Fruit fly (Drosophila melanogaster) whole organism, embryonic: ENCODE results near the gene CG7627.
A peak's percentile ranks its signal among the peaks of the same experiment; 100 is the strongest.

Experiments used
- Ada2b ChIP-seq: fragments of 200-800 bp; sonication (Bioruptor generic); IDR thresholded peaks from 2 replicates; pipeline ENCODE4 v1.3.6; 2022; ENCODE audit warnings: missing biosample characterization, missing genetic modification characterization
- CG10267 ChIP-seq: fragments of 200-800 bp; sonication (Bioruptor generic); optimal IDR thresholded peaks from 2 replicates; lab custom pipeline; 2018; ENCODE audit warnings: missing biosample characterization, mild to moderate bottlenecking, missing genetic modification characterization, moderate library complexity
- CG11398 ChIP-seq: fragments of 200-800 bp; sonication (Bioruptor generic); optimal IDR thresholded peaks from 2 replicates; lab custom pipeline; 2016; ENCODE audit warnings: missing biosample characterization, missing genetic modification characterization
- CG12219 ChIP-seq: fragments of 200-800 bp; sonication (Bioruptor generic); optimal IDR thresholded peaks from 3 replicates; lab custom pipeline; 2018; ENCODE audit warnings: missing biosample characterization, mild to moderate bottlenecking, missing genetic modification characterization
- CG13894 ChIP-seq: fragments of 200-800 bp; sonication (Bioruptor generic); optimal IDR thresholded peaks from 3 replicates; lab custom pipeline; 2018; ENCODE audit warnings: missing biosample characterization, mild to moderate bottlenecking, missing genetic modification characterization, moderate library complexity
- CG14441 ChIP-seq: fragments of 200-800 bp; sonication (Bioruptor generic); IDR thresholded peaks from 2 replicates; pipeline ENCODE4 v1.3.6; 2022; ENCODE audit warnings: missing biosample characterization, missing genetic modification characterization
- CG14667 ChIP-seq: fragments of 200-800 bp; sonication (Bioruptor generic); IDR thresholded peaks from 2 replicates; pipeline ENCODE4 v1.3.6; 2022; ENCODE audit warnings: missing biosample characterization, missing genetic modification characterization
- CG15269 ChIP-seq: fragments of 200-800 bp; sonication (Bioruptor generic); optimal IDR thresholded peaks from 2 replicates; lab custom pipeline; 2018; ENCODE audit warnings: missing biosample characterization, mild to moderate bottlenecking, missing genetic modification characterization, moderate library complexity
- CG15514 ChIP-seq: fragments of 200-800 bp; sonication (Bioruptor generic); optimal IDR thresholded peaks from 3 replicates; lab custom pipeline; 2017; ENCODE audit warnings: missing biosample characterization, missing genetic modification characterization, mild to moderate bottlenecking, moderate library complexity, missing genetic modification reagents
- CG2875 ChIP-seq: fragments of 200-800 bp; sonication (Bioruptor generic); optimal IDR thresholded peaks from 2 replicates; lab custom pipeline; 2017; ENCODE audit warnings: missing biosample characterization, mild to moderate bottlenecking, missing genetic modification characterization, missing genetic modification reagents
- CG3281 ChIP-seq: fragments of 200-800 bp; sonication (Bioruptor generic); optimal IDR thresholded peaks from 3 replicates; lab custom pipeline; 2017; ENCODE audit warnings: missing biosample characterization, mild to moderate bottlenecking, missing genetic modification characterization
- CG34224 ChIP-seq: fragments of 200-800 bp; sonication (Bioruptor generic); IDR thresholded peaks from 3 replicates; pipeline ENCODE4 v1.3.6; 2022; ENCODE audit warnings: missing biosample characterization, missing genetic modification characterization; ENCODE audit not compliant: partially characterized antibody
- CG34376 ChIP-seq: fragments of 200-800 bp; sonication (Bioruptor generic); optimal IDR thresholded peaks from 2 replicates; lab custom pipeline; 2018; ENCODE audit warnings: missing biosample characterization, mild to moderate bottlenecking, missing genetic modification characterization
- CG4617 ChIP-seq: fragments of 200-800 bp; sonication (Bioruptor generic); optimal IDR thresholded peaks from 3 replicates; lab custom pipeline; 2016; ENCODE audit warnings: missing biosample characterization, missing genetic modification characterization, borderline replicate concordance
- CG5180 ChIP-seq: fragments of 200-800 bp; sonication (Bioruptor generic); optimal IDR thresholded peaks from 3 replicates; lab custom pipeline; 2017; ENCODE audit warnings: missing biosample characterization, missing genetic modification characterization, mild to moderate bottlenecking, moderate library complexity, missing genetic modification reagents
- CG5953 ChIP-seq: fragments of 200-800 bp; sonication (Bioruptor generic); IDR thresholded peaks from 2 replicates; pipeline ENCODE4 v1.3.6; 2022; ENCODE audit warnings: missing biosample characterization, missing genetic modification characterization
- CG6175 ChIP-seq: fragments of 200-800 bp; sonication (Bioruptor generic); IDR thresholded peaks from 3 replicates; pipeline ENCODE4 v1.3.6; 2022; ENCODE audit warnings: missing biosample characterization, missing genetic modification characterization
- CG6272 ChIP-seq: fragments of 200-800 bp; sonication (Bioruptor generic); IDR thresholded peaks from 2 replicates; pipeline ENCODE4 v1.3.6; 2022; ENCODE audit warnings: missing biosample characterization, missing genetic modification characterization
- CG9727 ChIP-seq: fragments of 200-800 bp; sonication (Bioruptor generic); optimal IDR thresholded peaks from 3 replicates; lab custom pipeline; 2017; ENCODE audit warnings: missing biosample characterization, mild to moderate bottlenecking, missing genetic modification characterization
- Drgx ChIP-seq: fragments of 200-800 bp; sonication (Bioruptor generic); IDR thresholded peaks from 2 replicates; pipeline ENCODE4 v1.3.6; 2022; ENCODE audit warnings: missing biosample characterization, missing genetic modification characterization
- Myb ChIP-seq: fragments of 200-800 bp; sonication (Bioruptor generic); optimal IDR thresholded peaks from 2 replicates; lab custom pipeline; 2016; ENCODE audit warnings: missing biosample characterization, missing genetic modification characterization
- Nf-YA ChIP-seq: fragments of 200-800 bp; sonication (Bioruptor generic); IDR thresholded peaks from 2 replicates; pipeline ENCODE4 v1.3.6; 2022; ENCODE audit warnings: missing biosample characterization, missing genetic modification characterization
- NfI ChIP-seq: fragments of 200-800 bp; sonication (Bioruptor generic); optimal IDR thresholded peaks from 3 replicates; lab custom pipeline; 2018; ENCODE audit warnings: missing biosample characterization, mild to moderate bottlenecking, missing genetic modification characterization, moderate library complexity
- Opbp ChIP-seq: fragments of 200-800 bp; sonication (Bioruptor generic); IDR thresholded peaks from 3 replicates; pipeline ENCODE4 v1.3.6; 2022; ENCODE audit warnings: missing biosample characterization, missing genetic modification characterization; ENCODE audit not compliant: partially characterized antibody
- Sin3A ChIP-seq: fragments of >200 bp; optimal IDR thresholded peaks from 2 replicates; lab custom pipeline; 2018
- Sox102F ChIP-seq: fragments of 200-800 bp; sonication (Bioruptor generic); optimal IDR thresholded peaks from 2 replicates; lab custom pipeline; 2018; ENCODE audit warnings: missing biosample characterization, mild to moderate bottlenecking, missing genetic modification characterization, moderate library complexity
- Taf1 ChIP-seq: fragments of 200-800 bp; sonication (Bioruptor generic); IDR thresholded peaks from 2 replicates; pipeline ENCODE4 v1.3.6; 2022; ENCODE audit warnings: missing biosample characterization, missing genetic modification characterization
- Trl ChIP-seq, 3 experiments: fragments of >200 bp in 2 of 3; fragments of 200-800 bp in 1 of 3; sonication (Bioruptor generic) in 1 of 3; optimal IDR thresholded peaks; 2 replicates in 1 of 3; 3 replicates in 2 of 3; lab custom pipeline; 2016 to 2017; ENCODE audit warnings: missing biosample characterization in 1 of 3, missing genetic modification characterization in 1 of 3
- ase ChIP-seq: fragments of 200-800 bp; sonication (Bioruptor generic); IDR thresholded peaks from 3 replicates; pipeline ENCODE4 v1.3.6; 2022; ENCODE audit warnings: missing biosample characterization, missing genetic modification characterization
- ash1 ChIP-seq: fragments of 200-800 bp; sonication (Bioruptor generic); optimal IDR thresholded peaks from 2 replicates; lab custom pipeline; 2018; ENCODE audit warnings: missing biosample characterization, mild to moderate bottlenecking, missing genetic modification characterization
- bbx ChIP-seq: fragments of 200-800 bp; sonication (Bioruptor generic); IDR thresholded peaks from 2 replicates; pipeline ENCODE4 v1.3.6; 2022; ENCODE audit warnings: missing biosample characterization, missing genetic modification characterization; ENCODE audit not compliant: partially characterized antibody
- cg ChIP-seq: fragments of 200-800 bp; sonication (Bioruptor generic); optimal IDR thresholded peaks from 3 replicates; lab custom pipeline; 2019; ENCODE audit warnings: missing biosample characterization, mild to moderate bottlenecking, missing genetic modification characterization, moderate library complexity
- crp ChIP-seq, 2 experiments: fragments of 200-800 bp; sonication (Bioruptor generic); optimal IDR thresholded peaks; 2 replicates in 1 of 2; 3 replicates in 1 of 2; lab custom pipeline; 2017; ENCODE audit warnings: missing biosample characterization in 2 of 2, missing genetic modification characterization in 2 of 2, mild to moderate bottlenecking in 1 of 2, moderate library complexity in 1 of 2
- dan ChIP-seq: fragments of 200-800 bp; sonication (Bioruptor generic); IDR thresholded peaks from 2 replicates; pipeline ENCODE4 v1.3.6; 2022; ENCODE audit warnings: missing biosample characterization, missing genetic modification characterization
- dati ChIP-seq: fragments of 200-800 bp; sonication (Bioruptor generic); IDR thresholded peaks from 2 replicates; pipeline ENCODE4 v1.3.6; 2022; ENCODE audit warnings: missing biosample characterization, missing genetic modification characterization
- dpn ChIP-seq, 2 experiments: fragments of 200-800 bp; sonication (Bioruptor generic); optimal IDR thresholded peaks; 3 replicates each; lab custom pipeline; 2016; ENCODE audit warnings: missing biosample characterization in 2 of 2, missing genetic modification characterization in 2 of 2
- ems ChIP-seq: fragments of 200-800 bp; sonication (Bioruptor generic); optimal IDR thresholded peaks from 3 replicates; lab custom pipeline; 2016; ENCODE audit warnings: missing biosample characterization, missing genetic modification characterization
- exex ChIP-seq: fragments of 200-800 bp; sonication (Bioruptor generic); optimal IDR thresholded peaks from 4 replicates; lab custom pipeline; 2018; ENCODE audit warnings: missing biosample characterization, mild to moderate bottlenecking, missing genetic modification characterization, moderate library complexity
- gcm2 ChIP-seq: fragments of 200-800 bp; sonication (Bioruptor generic); optimal IDR thresholded peaks from 2 replicates; lab custom pipeline; 2016; ENCODE audit warnings: missing biosample characterization, missing genetic modification characterization
- kah ChIP-seq: fragments of 200-800 bp; sonication (Bioruptor generic); optimal IDR thresholded peaks from 2 replicates; lab custom pipeline; 2018; ENCODE audit warnings: missing biosample characterization, mild to moderate bottlenecking, missing genetic modification characterization
- kni ChIP-seq: fragments of 200-800 bp; sonication (Bioruptor generic); optimal IDR thresholded peaks from 3 replicates; lab custom pipeline; 2017; ENCODE audit warnings: mild to moderate bottlenecking, missing biosample characterization, missing genetic modification reagents, missing genetic modification characterization
- oc ChIP-seq: fragments of 200-800 bp; sonication (Bioruptor generic); optimal IDR thresholded peaks from 2 replicates; lab custom pipeline; 2018; ENCODE audit warnings: missing biosample characterization, mild to moderate bottlenecking, missing genetic modification characterization, moderate library complexity
- shn ChIP-seq: fragments of 200-800 bp; sonication (Bioruptor generic); optimal IDR thresholded peaks from 3 replicates; lab custom pipeline; 2016; ENCODE audit warnings: missing biosample characterization, missing genetic modification characterization
- so ChIP-seq: fragments of 200-800 bp; sonication (Bioruptor generic); IDR thresholded peaks from 3 replicates; pipeline ENCODE4 v1.3.6; 2022; ENCODE audit warnings: missing biosample characterization, missing genetic modification characterization
- sr ChIP-seq: fragments of 200-800 bp; sonication (Bioruptor generic); IDR thresholded peaks from 3 replicates; pipeline ENCODE4 v1.3.6; 2022; ENCODE audit warnings: missing biosample characterization, missing genetic modification characterization
- tin ChIP-seq: fragments of 200-800 bp; sonication (Bioruptor generic); optimal IDR thresholded peaks from 3 replicates; lab custom pipeline; 2016; ENCODE audit warnings: missing biosample characterization, missing genetic modification characterization

The CG7627 gene

DNA sequence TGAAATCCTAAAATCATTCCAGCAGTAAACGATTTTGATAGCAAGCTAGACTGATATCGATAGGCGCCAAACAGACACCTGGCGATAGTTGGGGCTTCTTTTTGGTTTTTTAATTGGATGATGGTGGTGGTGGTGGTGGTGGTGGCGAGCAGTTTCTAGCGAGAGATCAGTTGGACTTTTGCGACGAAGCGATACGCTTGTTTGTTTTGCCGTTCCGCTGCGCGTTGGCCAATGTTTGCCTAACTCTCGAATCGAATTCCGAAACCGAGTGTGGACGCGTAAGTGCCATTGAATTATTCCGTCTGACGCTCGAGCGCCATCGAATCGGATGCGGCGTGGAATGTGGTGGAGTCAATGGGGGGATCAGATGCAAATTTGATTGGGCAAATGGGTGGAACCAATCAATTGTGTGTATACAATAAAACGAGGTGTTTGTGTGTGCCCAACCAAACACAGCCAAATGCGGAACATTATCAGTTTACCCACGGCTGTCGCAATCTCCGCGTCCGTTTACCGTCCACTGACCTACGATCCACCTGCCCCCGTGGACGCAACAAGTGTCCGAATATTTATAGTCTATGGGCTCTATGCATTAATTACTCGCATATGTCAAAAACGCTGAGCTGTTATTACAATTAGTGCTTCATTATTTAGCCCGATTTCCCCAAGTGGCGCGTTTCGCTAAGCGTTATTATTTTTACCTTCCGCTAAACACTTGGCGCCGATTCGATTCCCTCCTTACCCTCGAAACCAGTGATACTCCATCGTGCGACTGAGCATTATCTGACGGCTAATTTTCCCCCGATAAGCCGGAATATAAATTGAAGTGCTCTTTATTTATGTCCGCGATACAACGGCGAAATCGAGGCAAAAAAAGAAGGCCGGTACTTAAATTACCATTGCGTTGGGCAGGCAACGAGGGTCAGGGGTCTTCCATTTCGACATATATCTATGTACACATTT lies 8.4 kb upstream of the CG7627 start, which contains the start of gene CG17292 (continued):
- TF ChIP-seq CG4617 (peak; percentile 23), tin (GFP tag; lab: Kevin White, UChicago) (no peak), dpn (GFP tag; optimal IDR thresholded peaks at IDR 0.05; lab: Kevin White, UChicago) (peak in 1 of 2 experiments; percentile 59), dan (GFP tag; lab: Robert Waterston, UW) (no peak), CG14667 (GFP tag; lab: Robert Waterston, UW) (no peak), oc (tag; lab: Kevin White, UChicago) (peak; percentile 70), kah (GFP tag; lab: Kevin White, UChicago) (peak; percentile 86), Nf-YA (GFP tag; lab: Robert Waterston, UW) (peak; percentile 41; the same call in 1 of the 2 replicates), CG15514 (peak; percentile 95), shn (GFP tag; lab: Kevin White, UChicago) (peak; percentile 46), CG34224 (GFP tag; lab: Robert Waterston, UW) (peak; percentile 88), Myb (GFP tag; lab: Kevin White, UChicago) (peak; percentile 46), Taf1 (0 out of 2 replicates have a peak, but pooled peaks have one; percentile 10), ash1 (GFP tag; lab: Kevin White, UChicago) (no peak), CG5180 (peak; percentile 39), Trl (optimal IDR thresholded peaks at IDR 0.05; lab: Kevin White, UChicago) (no peak), Trl (GFP tag; optimal IDR thresholded peaks at IDR 0.05; lab: Kevin White, UChicago) (peak; percentile 43), Drgx (GFP tag; lab: Robert Waterston, UW) (peak; percentile 58), dati (GFP tag; lab: Robert Waterston, UW) (0 out of 2 replicates have a peak, but pooled peaks have one; percentile 9), gcm2 (GFP tag; lab: Kevin White, UChicago) (no peak), crp (GFP tag; optimal IDR thresholded peaks at IDR 0.05; lab: Kevin White, UChicago) (peak in 1 of 2 experiments; percentile 32), sr (GFP tag; lab: Robert Waterston, UW) (peak; percentile 61; the same call in 2 of the 3 replicates), ems (GFP tag; lab: Kevin White, UChicago) (peak; percentile 46), CG10267 (peak; percentile 16), CG5953 (peak; percentile 43; the same call in 1 of the 2 replicates), CG34376 (GFP tag; lab: Kevin White, UChicago) (peak; percentile 79), NfI (peak; percentile 27), Sox102F (GFP tag; lab: Kevin White, UChicago) (peak; percentile 34), cg (GFP tag; lab: Kevin White, UChicago) (peak; percentile 51), Opbp (peak; percentile 95), CG14441 (GFP tag; lab: Robert Waterston, UW) (peak; percentile 53; the same call in 1 of the 2 replicates), CG3281 (GFP tag; lab: Kevin White, UChicago) (peak; percentile 43), CG11398 (GFP tag; lab: Kevin White, UChicago) (peak; percentile 50), CG6272 (GFP tag; lab: Robert Waterston, UW) (peak; percentile 49), kni (GFP tag; lab: Kevin White, UChicago) (peak; percentile 25), Ada2b (peak; percentile 20; the same call in 1 of the 2 replicates), CG2875 (GFP tag; lab: Kevin White, UChicago) (peak; percentile 43), bbx (GFP tag; lab: Robert Waterston, UW) (peak; percentile 95), CG6175 (peak; percentile 58; the same call in 2 of the 3 replicates), ase (GFP tag; lab: Robert Waterston, UW) (peak; percentile 62; the same call in 1 of the 3 replicates), CG12219 (GFP tag; lab: Kevin White, UChicago) (peak; percentile 58), CG9727 (GFP tag; lab: Kevin White, UChicago) (peak; percentile 45), Sin3A (lab: Kevin White, UChicago) (no peak), CG13894 (tag; lab: Kevin White, UChicago) (peak; percentile 62), exex (tag; lab: Kevin White, UChicago) (peak; percentile 94), so (GFP tag; lab: Robert Waterston, UW) (peak; percentile 76; the same call in 2 of the 3 replicates), CG15269 (peak; percentile 63)
